Fruit fly (Drosophila melanogaster) whole organism, embryonic: ENCODE measurements around the gene AGO2.

Source experiments
- C15 ChIP-seq: fragments of 200-800 bp; sonication (Bioruptor generic); IDR thresholded peaks from 3 replicates; pipeline ENCODE4 v1.3.6; 2022; ENCODE audit warnings: missing biosample characterization, missing genetic modification characterization
- CG10147 ChIP-seq: fragments of 200-800 bp; sonication (Bioruptor generic); optimal IDR thresholded peaks from 2 replicates; lab custom pipeline; 2019; ENCODE audit warnings: missing biosample characterization, mild to moderate bottlenecking, missing genetic modification characterization, moderate library complexity
- CG12299 ChIP-seq: fragments of 200-800 bp; sonication (Bioruptor generic); optimal IDR thresholded peaks from 2 replicates; lab custom pipeline; 2018; ENCODE audit warnings: missing biosample characterization, mild to moderate bottlenecking, missing genetic modification characterization
- CG13287 ChIP-seq: fragments of 200-800 bp; sonication (Bioruptor generic); IDR thresholded peaks from 2 replicates; pipeline ENCODE4 v1.3.6; 2022; ENCODE audit warnings: missing biosample characterization, missing genetic modification characterization; ENCODE audit not compliant: partially characterized antibody
- CG13424 ChIP-seq: fragments of 200-800 bp; sonication (Bioruptor generic); optimal IDR thresholded peaks from 2 replicates; lab custom pipeline; 2019; ENCODE audit warnings: missing biosample characterization, mild to moderate bottlenecking, missing genetic modification characterization, moderate library complexity
- CG13894 ChIP-seq: fragments of 200-800 bp; sonication (Bioruptor generic); optimal IDR thresholded peaks from 3 replicates; lab custom pipeline; 2018; ENCODE audit warnings: missing biosample characterization, mild to moderate bottlenecking, missing genetic modification characterization, moderate library complexity
- CG15073 ChIP-seq: fragments of 200-800 bp; sonication (Bioruptor generic); optimal IDR thresholded peaks from 2 replicates; lab custom pipeline; 2016; ENCODE audit warnings: missing biosample characterization, missing genetic modification characterization
- CG15696 ChIP-seq: fragments of 200-800 bp; sonication (Bioruptor generic); optimal IDR thresholded peaks from 2 replicates; lab custom pipeline; 2019; ENCODE audit warnings: missing biosample characterization, mild to moderate bottlenecking, missing genetic modification characterization, moderate library complexity
- CG1602 ChIP-seq: fragments of 200-800 bp; sonication (Bioruptor generic); optimal IDR thresholded peaks from 3 replicates; lab custom pipeline; 2016; ENCODE audit warnings: missing biosample characterization, missing genetic modification characterization
- CG17568 ChIP-seq: fragments of 200-800 bp; sonication (Bioruptor generic); optimal IDR thresholded peaks from 2 replicates; lab custom pipeline; 2018; ENCODE audit warnings: missing biosample characterization, mild to moderate bottlenecking, missing genetic modification characterization, moderate library complexity
- CG18476 ChIP-seq: fragments of 200-800 bp; sonication (Bioruptor generic); optimal IDR thresholded peaks from 2 replicates; lab custom pipeline; 2016; ENCODE audit warnings: missing biosample characterization, mild to moderate bottlenecking, missing genetic modification characterization
- CG2120 ChIP-seq: fragments of 200-800 bp; sonication (Bioruptor generic); optimal IDR thresholded peaks from 3 replicates; lab custom pipeline; 2016; ENCODE audit warnings: missing biosample characterization, missing genetic modification characterization
- CG2199 ChIP-seq: fragments of 200-800 bp; sonication (Bioruptor generic); IDR thresholded peaks from 3 replicates; pipeline ENCODE4 v1.3.6; 2022; ENCODE audit warnings: missing biosample characterization, missing genetic modification characterization
- CG31224 ChIP-seq: fragments of 200-800 bp; sonication (Bioruptor generic); IDR thresholded peaks from 2 replicates; pipeline ENCODE4 v1.3.6; 2022; ENCODE audit warnings: missing biosample characterization, missing genetic modification characterization
- CG3407 ChIP-seq: fragments of 200-800 bp; sonication (Bioruptor generic); optimal IDR thresholded peaks from 2 replicates; lab custom pipeline; 2018; ENCODE audit warnings: missing biosample characterization, mild to moderate bottlenecking, missing genetic modification characterization
- CG4404 ChIP-seq: fragments of 200-800 bp; sonication (Bioruptor generic); IDR thresholded peaks from 2 replicates; pipeline ENCODE4 v1.3.6; 2022; ENCODE audit warnings: missing biosample characterization, missing genetic modification characterization
- CG6765 ChIP-seq: fragments of 200-800 bp; sonication (Bioruptor generic); optimal IDR thresholded peaks from 3 replicates; lab custom pipeline; 2017; ENCODE audit warnings: missing biosample characterization, mild to moderate bottlenecking, missing genetic modification characterization
- CG7745 ChIP-seq: fragments of 200-800 bp; sonication (Bioruptor generic); optimal IDR thresholded peaks from 2 replicates; lab custom pipeline; 2018; ENCODE audit warnings: missing biosample characterization, mild to moderate bottlenecking, missing genetic modification characterization, moderate library complexity
- CG9609 ChIP-seq: fragments of 200-800 bp; sonication (Bioruptor generic); optimal IDR thresholded peaks from 3 replicates; lab custom pipeline; 2016; ENCODE audit warnings: missing biosample characterization, missing genetic modification characterization
- Dfd ChIP-seq, 2 experiments: fragments of >200 bp; optimal IDR thresholded peaks; 2 replicates each; lab custom pipeline; 2017; ENCODE audit warnings: missing biosample characterization in 2 of 2, missing genetic modification characterization in 2 of 2
- ERR ChIP-seq: fragments of 200-800 bp; sonication (Bioruptor generic); optimal IDR thresholded peaks from 2 replicates; lab custom pipeline; 2016; ENCODE audit warnings: missing biosample characterization, missing genetic modification characterization
- Hand ChIP-seq: fragments of 200-800 bp; sonication (Bioruptor generic); optimal IDR thresholded peaks from 2 replicates; lab custom pipeline; 2017; ENCODE audit warnings: mild to moderate bottlenecking, missing biosample characterization, missing genetic modification reagents, missing genetic modification characterization
- HmgD ChIP-seq: fragments of 200-800 bp; sonication (Bioruptor generic); optimal IDR thresholded peaks from 3 replicates; lab custom pipeline; 2016; ENCODE audit warnings: missing biosample characterization, missing genetic modification characterization
- Kr ChIP-seq: fragments of 200-800 bp; sonication (Bioruptor generic); optimal IDR thresholded peaks from 2 replicates; lab custom pipeline; 2017; ENCODE audit warnings: missing biosample characterization, mild to moderate bottlenecking, missing genetic modification characterization
- MBD-R2 ChIP-seq: fragments of 200-800 bp; sonication (Bioruptor generic); IDR thresholded peaks from 2 replicates; pipeline ENCODE4 v1.3.6; 2022; ENCODE audit warnings: missing biosample characterization, missing genetic modification characterization
- NC2α ChIP-seq: fragments of 200-800 bp; sonication (Bioruptor generic); optimal IDR thresholded peaks from 2 replicates; lab custom pipeline; 2016; ENCODE audit warnings: missing biosample characterization, missing genetic modification characterization
- NK7.1 ChIP-seq: fragments of 200-800 bp; sonication (Bioruptor generic); optimal IDR thresholded peaks from 3 replicates; lab custom pipeline; 2016; ENCODE audit warnings: missing biosample characterization, missing genetic modification characterization
- Optix ChIP-seq: fragments of 200-800 bp; sonication (Bioruptor generic); IDR thresholded peaks from 3 replicates; pipeline ENCODE4 v1.3.6; 2022; ENCODE audit warnings: missing biosample characterization, missing genetic modification characterization
- Ravus ChIP-seq: fragments of 200-800 bp; sonication (Bioruptor generic); IDR thresholded peaks from 2 replicates; pipeline ENCODE4 v1.3.6; 2022; ENCODE audit warnings: missing biosample characterization, missing genetic modification characterization
- Six4 ChIP-seq: fragments of 200-800 bp; sonication (Bioruptor generic); optimal IDR thresholded peaks from 2 replicates; lab custom pipeline; 2016; ENCODE audit warnings: missing biosample characterization, missing genetic modification characterization
- ab ChIP-seq: fragments of 200-800 bp; sonication (Bioruptor generic); optimal IDR thresholded peaks from 2 replicates; lab custom pipeline; 2016; ENCODE audit warnings: missing biosample characterization, missing genetic modification characterization
- en ChIP-seq: fragments of 200-800 bp; sonication (Bioruptor generic); optimal IDR thresholded peaks from 2 replicates; lab custom pipeline; 2016; ENCODE audit warnings: missing biosample characterization, missing genetic modification characterization
- fd102C ChIP-seq: fragments of 200-800 bp; sonication (Bioruptor generic); optimal IDR thresholded peaks from 2 replicates; lab custom pipeline; 2018; ENCODE audit warnings: missing biosample characterization, mild to moderate bottlenecking, missing genetic modification characterization, moderate library complexity
- fd64A ChIP-seq: fragments of 200-800 bp; sonication (Bioruptor generic); optimal IDR thresholded peaks from 3 replicates; lab custom pipeline; 2018; ENCODE audit warnings: missing biosample characterization, mild to moderate bottlenecking, missing genetic modification characterization
- gcm ChIP-seq: fragments of 200-800 bp; sonication (Bioruptor generic); optimal IDR thresholded peaks from 2 replicates; lab custom pipeline; 2019; ENCODE audit warnings: missing biosample characterization, mild to moderate bottlenecking, missing genetic modification characterization, moderate library complexity
- gt ChIP-seq: fragments of 200-800 bp; sonication (Bioruptor generic); IDR thresholded peaks from 2 replicates; pipeline ENCODE4 v1.3.6; 2022; ENCODE audit warnings: missing biosample characterization, missing genetic modification characterization
- insv ChIP-seq, 2 experiments: fragments of 200-800 bp; sonication (Bioruptor generic); optimal IDR thresholded peaks; 3 replicates each; lab custom pipeline; 2016 to 2018; ENCODE audit warnings: missing biosample characterization in 2 of 2, missing genetic modification characterization in 2 of 2
- kay ChIP-seq: fragments of 200-800 bp; sonication (Bioruptor generic); optimal IDR thresholded peaks from 2 replicates; lab custom pipeline; 2016; ENCODE audit warnings: missing biosample characterization, missing genetic modification characterization
- lov ChIP-seq, 2 experiments: fragments of 200-800 bp in 1 of 2; fragments of >200 bp in 1 of 2; sonication (Bioruptor generic) in 1 of 2; IDR thresholded peaks in 1 of 2; optimal IDR thresholded peaks in 1 of 2; 2 replicates in 1 of 2; 3 replicates in 1 of 2; pipeline versions ENCODE4 v1.3.6 to Lab custom; 2017 to 2022; ENCODE audit warnings: missing biosample characterization in 1 of 2, missing genetic modification characterization in 1 of 2
- pb ChIP-seq: fragments of 200-800 bp; sonication (Bioruptor generic); optimal IDR thresholded peaks from 3 replicates; lab custom pipeline; 2016; ENCODE audit warnings: missing biosample characterization, missing genetic modification characterization
- pho ChIP-seq: fragments of 200-800 bp; sonication (Bioruptor generic); optimal IDR thresholded peaks from 2 replicates; lab custom pipeline; 2016; ENCODE audit warnings: missing biosample characterization, missing genetic modification characterization
- rib ChIP-seq: fragments of 200-800 bp; sonication (Bioruptor generic); IDR thresholded peaks from 2 replicates; pipeline ENCODE4 v1.3.6; 2022; ENCODE audit warnings: missing biosample characterization, missing genetic modification characterization
- run ChIP-seq: fragments of 200-800 bp; sonication (Bioruptor generic); optimal IDR thresholded peaks from 3 replicates; lab custom pipeline; 2018; ENCODE audit warnings: missing biosample characterization, mild to moderate bottlenecking, missing genetic modification characterization
- sqz ChIP-seq: fragments of 200-800 bp; sonication (Bioruptor generic); optimal IDR thresholded peaks from 3 replicates; lab custom pipeline; 2018; ENCODE audit warnings: missing biosample characterization, mild to moderate bottlenecking, missing genetic modification characterization
- sr ChIP-seq: fragments of 200-800 bp; sonication (Bioruptor generic); IDR thresholded peaks from 3 replicates; pipeline ENCODE4 v1.3.6; 2022; ENCODE audit warnings: missing biosample characterization, missing genetic modification characterization
- sug ChIP-seq: fragments of 200-800 bp; optimal IDR thresholded peaks from 2 replicates; lab custom pipeline; 2019; ENCODE audit warnings: missing biosample characterization, mild to moderate bottlenecking, missing genetic modification characterization, moderate library complexity
- tio ChIP-seq: fragments of 200-800 bp; sonication (Bioruptor generic); optimal IDR thresholded peaks from 2 replicates; lab custom pipeline; 2017; ENCODE audit warnings: missing biosample characterization, missing genetic modification characterization, inconsistent platforms
- toy ChIP-seq: fragments of 200-800 bp; sonication (Bioruptor generic); IDR thresholded peaks from 2 replicates; pipeline ENCODE4 v1.3.6; 2022; ENCODE audit warnings: missing biosample characterization, missing genetic modification characterization
- unpg ChIP-seq: fragments of 200-800 bp; sonication (Bioruptor generic); optimal IDR thresholded peaks from 3 replicates; lab custom pipeline; 2018; ENCODE audit warnings: missing biosample characterization, mild to moderate bottlenecking, missing genetic modification characterization, moderate library complexity
- wek ChIP-seq: fragments of 200-800 bp; sonication (Bioruptor generic); optimal IDR thresholded peaks from 3 replicates; lab custom pipeline; 2018; ENCODE audit warnings: missing biosample characterization, mild to moderate bottlenecking, missing genetic modification characterization, moderate library complexity

Gene AGO2

DNA sequence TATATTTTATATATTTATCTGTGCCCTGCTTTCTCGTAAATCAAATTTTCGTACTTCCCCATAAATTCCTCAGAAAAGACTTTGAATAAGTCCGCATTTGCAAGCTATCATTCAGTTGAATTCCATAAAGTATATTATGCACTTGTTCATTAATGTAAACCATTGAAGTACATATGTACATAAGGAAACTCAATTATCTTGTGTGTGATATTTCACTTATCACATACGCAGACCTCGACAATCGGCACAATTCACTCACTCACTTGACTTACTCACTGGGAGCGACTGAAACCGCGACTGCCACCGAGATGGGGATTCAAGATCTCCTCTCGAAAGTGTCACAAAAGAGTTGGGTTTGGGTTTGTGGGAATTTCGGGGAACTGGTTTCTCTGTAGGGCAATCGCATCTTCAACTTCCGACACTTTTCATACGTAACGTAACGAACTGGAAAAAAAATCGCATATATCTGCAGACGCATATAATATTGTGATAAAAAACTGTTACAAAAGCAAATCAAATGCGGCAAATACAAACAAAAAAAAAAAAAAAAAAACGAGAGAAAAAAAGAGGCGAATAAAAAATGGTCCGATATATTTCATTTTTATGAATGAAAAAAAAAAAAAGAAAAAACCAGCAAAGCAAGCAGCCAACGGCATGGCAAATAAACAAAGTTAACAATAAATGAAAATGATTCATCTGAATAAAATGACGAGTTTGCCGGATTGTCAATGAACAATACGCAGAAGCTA is 43.3 kb downstream of the AGO2 start (continued):
- TF ChIP-seq sr (GFP tag; lab: Robert Waterston, UW) (no peak), CG2120 (GFP tag; lab: Kevin White, UChicago) (peak; percentile 15), CG3407 (GFP tag; lab: Kevin White, UChicago) (peak; percentile 20), HmgD (GFP tag; lab: Kevin White, UChicago) (no peak), fd64A (peak; percentile 37), gcm (GFP tag; lab: Kevin White, UChicago) (no peak), rib (GFP tag; lab: Robert Waterston, UW) (no peak), sqz (GFP tag; lab: Kevin White, UChicago) (no peak), Kr (GFP tag; lab: Kevin White, UChicago) (no peak), unpg (GFP tag; lab: Kevin White, UChicago) (peak; percentile 5), CG1602 (GFP tag; lab: Kevin White, UChicago) (no peak), CG7745 (no peak), Optix (GFP tag; lab: Robert Waterston, UW) (no peak), Hand (GFP tag; lab: Kevin White, UChicago) (no peak), sug (tag; lab: Kevin White, UChicago) (peak; percentile 9), CG18476 (GFP tag; lab: Kevin White, UChicago) (no peak), CG12299 (tag; lab: Kevin White, UChicago) (no peak), NC2α (no peak), CG17568 (GFP tag; lab: Kevin White, UChicago) (peak; percentile 12), insv (GFP tag; optimal IDR thresholded peaks at IDR 0.05; lab: Kevin White, UChicago) (no peak), Ravus (GFP tag; lab: Robert Waterston, UW) (no peak), tio (no peak), ab (no peak), run (tag; lab: Kevin White, UChicago) (no peak), NK7.1 (GFP tag; lab: Kevin White, UChicago) (no peak), Dfd (GFP tag; optimal IDR thresholded peaks at IDR 0.05; lab: Kevin White, UChicago) (no peak), CG15073 (no peak), CG4404 (GFP tag; lab: Robert Waterston, UW) (no peak), CG13424 (tag; lab: Kevin White, UChicago) (peak; percentile 10), CG9609 (GFP tag; lab: Kevin White, UChicago) (no peak), MBD-R2 (GFP tag; lab: Robert Waterston, UW) (peak; percentile 9; the same call in 1 of the 2 replicates), CG10147 (GFP tag; lab: Kevin White, UChicago) (no peak), fd102C (GFP tag; lab: Kevin White, UChicago) (no peak), CG31224 (no peak), wek (GFP tag; lab: Kevin White, UChicago) (peak; percentile 60), C15 (GFP tag; lab: Robert Waterston, UW) (no peak), pho (GFP tag; lab: Kevin White, UChicago) (no peak), CG13287 (GFP tag; lab: Robert Waterston, UW) (no peak), toy (GFP tag; lab: Robert Waterston, UW) (no peak), lov (optimal IDR thresholded peaks at IDR 0.05; lab: Kevin White, UChicago) (no peak), lov (GFP tag; IDR thresholded peaks at IDR 0.05; lab: Robert Waterston, UW) (no peak), kay (GFP tag; lab: Kevin White, UChicago) (no peak), CG13894 (tag; lab: Kevin White, UChicago) (no peak), Six4 (GFP tag; lab: Kevin White, UChicago) (no peak), gt (no peak), ERR (no peak), CG15696 (tag; lab: Kevin White, UChicago) (no peak), CG2199 (GFP tag; lab: Robert Waterston, UW) (no peak), pb (GFP tag; lab: Kevin White, UChicago) (no peak), en (GFP tag; lab: Kevin White, UChicago) (no peak), CG6765 (GFP tag; lab: Kevin White, UChicago) (no peak)
